Fruit fly (Drosophila melanogaster) Kc167 (cell line): ENCODE measurements around the gene CG8301.

ENCODE experiments used
- Sin3A ChIP-seq: fragments of >200 bp; optimal IDR thresholded peaks from 2 replicates; lab custom pipeline; 2018; ENCODE audit warnings: missing external identifiers
- psq ChIP-seq: fragments of >200 bp; optimal IDR thresholded peaks from 2 replicates; lab custom pipeline; 2017; ENCODE audit warnings: missing external identifiers

DNA sequence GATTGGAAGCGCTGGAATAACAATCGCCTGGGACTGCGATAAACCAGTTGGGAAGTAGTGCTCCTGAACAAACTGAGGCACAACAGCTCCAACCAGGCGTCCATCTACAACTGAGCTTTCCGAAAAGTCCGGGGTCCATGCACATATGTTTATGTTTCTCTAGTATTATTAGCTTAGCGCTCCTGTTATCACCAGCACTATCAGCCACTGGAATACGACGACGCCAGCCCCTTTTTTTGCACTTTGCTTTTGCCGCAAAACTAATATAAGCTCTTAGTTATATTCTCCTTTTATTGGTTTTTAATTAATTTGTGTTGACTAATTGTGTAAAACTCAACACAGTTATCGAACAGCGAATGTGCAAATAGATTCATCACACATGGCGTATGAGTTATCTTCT lies 9.6 kb upstream of the CG8301 start, which contains the start of gene CG9396:
- TF ChIP-seq Sin3A (lab: Kevin White, UChicago) (no peak), psq (lab: Kevin White, UChicago) (no peak)
